Worm (Caenorhabditis elegans): ENCODE measurements around the gene ril-1.

ril-1 gene

ce11 chrV:14498204-14498603 lies 25.7 kb downstream of the ril-1 start:
- no peak for TF ChIP-seq egl-27 (tag; optimal IDR thresholded peaks at IDR 0.05)
- TF ChIP-seq ztf-1 (GFP tag; conservative IDR thresholded peaks at IDR 0.05): no peak
- TF ChIP-seq sma-9 (GFP tag; optimal IDR thresholded peaks at IDR 0.05): no peak
- TF ChIP-seq sma-9 (tag; optimal IDR thresholded peaks at IDR 0.05): no peak
- no peak for TF ChIP-seq lsy-2 (tag; optimal IDR thresholded peaks at IDR 0.05)
- TF ChIP-seq F13H6.1 (tag; optimal IDR thresholded peaks at IDR 0.05): no peak
- no peak for TF ChIP-seq elt-3 (tag; optimal IDR thresholded peaks at IDR 0.05)
- TF ChIP-seq elt-1 (tag; optimal IDR thresholded peaks at IDR 0.05): no peak
- TF ChIP-seq sem-4 (tag; optimal IDR thresholded peaks at IDR 0.05): no peak
- no peak for TF ChIP-seq blmp-1 (tag; optimal IDR thresholded peaks at IDR 0.05; ENCODE audit: insufficient read depth)
- no peak for TF ChIP-seq nhr-6 (tag; optimal IDR thresholded peaks at IDR 0.05)
- TF ChIP-seq unc-39 (tag; optimal IDR thresholded peaks at IDR 0.05): no peak
- TF ChIP-seq fos-1 (tag; optimal IDR thresholded peaks at IDR 0.05): no peak
- no peak for TF ChIP-seq Y55F3AM.14 (GFP tag; optimal IDR thresholded peaks at IDR 0.05)
- no peak for TF ChIP-seq ceh-82 (tag; optimal IDR thresholded peaks at IDR 0.05)

- TF ChIP-seq unc-62 (GFP tag; optimal IDR thresholded peaks at IDR 0.05): no peak
- TF ChIP-seq lin-11 (tag; optimal IDR thresholded peaks at IDR 0.05): no peak
- TF ChIP-seq sma-9 (GFP tag; optimal IDR thresholded peaks at IDR 0.05): no peak
- no peak for TF ChIP-seq sma-9 (tag; optimal IDR thresholded peaks at IDR 0.05)
- no peak for TF ChIP-seq ama-1 (optimal IDR thresholded peaks at IDR 0.05)
- no peak for TF ChIP-seq elt-3 (tag; optimal IDR thresholded peaks at IDR 0.05)
- no peak for TF ChIP-seq dmd-4 (tag; optimal IDR thresholded peaks at IDR 0.05)
- TF ChIP-seq ztf-11 (tag; optimal IDR thresholded peaks at IDR 0.05): no peak
- TF ChIP-seq nhr-12 (tag; optimal IDR thresholded peaks at IDR 0.05): no peak
- TF ChIP-seq mbf-1 (tag; optimal IDR thresholded peaks at IDR 0.05): no peak
- TF ChIP-seq unc-39 (tag; optimal IDR thresholded peaks at IDR 0.05): no peak
- no peak for TF ChIP-seq lin-39 (tag; optimal IDR thresholded peaks at IDR 0.05)
- no peak for TF ChIP-seq ceh-16 (tag; optimal IDR thresholded peaks at IDR 0.05)
- no peak for TF ChIP-seq nhr-6 (tag; optimal IDR thresholded peaks at IDR 0.05)
- TF ChIP-seq C34F6.9 (tag; optimal IDR thresholded peaks at IDR 0.05): no peak
- TF ChIP-seq nhr-77 (tag; optimal IDR thresholded peaks at IDR 0.05): no peak
- no peak for TF ChIP-seq unc-55 (GFP tag; optimal IDR thresholded peaks at IDR 0.05)
Measured at ce11 chrV:14496446-14496845, 27.5 kb downstream of the ril-1 start.

ce11 chrV:14495493-14495892 lies 28.4 kb downstream of the ril-1 start:
- TF ChIP-seq lsy-2 (tag; optimal IDR thresholded peaks at IDR 0.05) (no peak), sem-4 (tag; optimal IDR thresholded peaks at IDR 0.05) (peak; percentile 21), C34F6.9 (tag; optimal IDR thresholded peaks at IDR 0.05) (peak; percentile 17), blmp-1 (tag; optimal IDR thresholded peaks at IDR 0.05; ENCODE audit: insufficient read depth) (peak; percentile 77)

ce11 chrV:14493665-14494064 lies 30.3 kb downstream of the ril-1 start:
- TF ChIP-seq mbf-1 (tag; optimal IDR thresholded peaks at IDR 0.05): no peak
- TF ChIP-seq nhr-23 (tag; optimal IDR thresholded peaks at IDR 0.05): no peak
- TF ChIP-seq lin-13 (GFP tag; optimal IDR thresholded peaks at IDR 0.05): no peak
- TF ChIP-seq blmp-1 (tag; optimal IDR thresholded peaks at IDR 0.05; ENCODE audit: insufficient read depth): no peak
- no peak for TF ChIP-seq lin-11 (tag; optimal IDR thresholded peaks at IDR 0.05)
- no peak for TF ChIP-seq skn-1 (tag; optimal IDR thresholded peaks at IDR 0.05)
- no peak for TF ChIP-seq mab-5 (tag; optimal IDR thresholded peaks at IDR 0.05)
- no peak for TF ChIP-seq sem-4 (tag; optimal IDR thresholded peaks at IDR 0.05)
- TF ChIP-seq nhr-77 (tag; optimal IDR thresholded peaks at IDR 0.05): no peak
- no peak for TF ChIP-seq dmd-4 (tag; optimal IDR thresholded peaks at IDR 0.05)
- no peak for TF ChIP-seq alr-1 (tag; optimal IDR thresholded peaks at IDR 0.05)
- no peak for TF ChIP-seq gmeb-1 (tag; optimal IDR thresholded peaks at IDR 0.05)
- TF ChIP-seq unc-55 (GFP tag; optimal IDR thresholded peaks at IDR 0.05): no peak
- TF ChIP-seq snpc-4 (tag; optimal IDR thresholded peaks at IDR 0.05): no peak
- TF ChIP-seq unc-39 (tag; optimal IDR thresholded peaks at IDR 0.05): no peak
- no peak for TF ChIP-seq lin-39 (tag; optimal IDR thresholded peaks at IDR 0.05)
- no peak for TF ChIP-seq ceh-82 (tag; optimal IDR thresholded peaks at IDR 0.05)
- TF ChIP-seq nhr-129 (tag; optimal IDR thresholded peaks at IDR 0.05): no peak
- TF ChIP-seq unc-62 (GFP tag; optimal IDR thresholded peaks at IDR 0.05): no peak
- TF ChIP-seq peb-1 (tag; optimal IDR thresholded peaks at IDR 0.05): no peak

ce11 chrV:14491097-14491496 lies 32.8 kb downstream of the ril-1 start:
- no peak for TF ChIP-seq unc-62 (GFP tag; optimal IDR thresholded peaks at IDR 0.05)
- no peak for TF ChIP-seq nhr-10 (tag; optimal IDR thresholded peaks at IDR 0.05)
- TF ChIP-seq mbf-1 (tag; optimal IDR thresholded peaks at IDR 0.05): no peak
- TF ChIP-seq snpc-4 (tag; optimal IDR thresholded peaks at IDR 0.05): no peak
- TF ChIP-seq ztf-1 (GFP tag; conservative IDR thresholded peaks at IDR 0.05): no peak
- no peak for TF ChIP-seq crh-2 (tag; optimal IDR thresholded peaks at IDR 0.05)
- no peak for TF ChIP-seq aly-2 (tag; optimal IDR thresholded peaks at IDR 0.05)
- no peak for TF ChIP-seq sma-3 (GFP tag; optimal IDR thresholded peaks at IDR 0.05)
- no peak for TF ChIP-seq lin-13 (GFP tag; optimal IDR thresholded peaks at IDR 0.05)
- no peak for TF ChIP-seq peb-1 (tag; optimal IDR thresholded peaks at IDR 0.05)
- no peak for TF ChIP-seq skn-1 (tag; optimal IDR thresholded peaks at IDR 0.05)
- no peak for TF ChIP-seq unc-55 (GFP tag; optimal IDR thresholded peaks at IDR 0.05)
- no peak for TF ChIP-seq dmd-4 (tag; optimal IDR thresholded peaks at IDR 0.05)
- TF ChIP-seq lin-11 (tag; optimal IDR thresholded peaks at IDR 0.05): no peak
- no peak for TF ChIP-seq blmp-1 (tag; optimal IDR thresholded peaks at IDR 0.05; ENCODE audit: insufficient read depth)
- no peak for TF ChIP-seq sma-9 (GFP tag; optimal IDR thresholded peaks at IDR 0.05)
- TF ChIP-seq sma-9 (tag; optimal IDR thresholded peaks at IDR 0.05): no peak
- no peak for TF ChIP-seq unc-39 (tag; optimal IDR thresholded peaks at IDR 0.05)
- TF ChIP-seq nhr-77 (tag; optimal IDR thresholded peaks at IDR 0.05): no peak
